Fruit fly (Drosophila melanogaster): ENCODE measurements around the gene CG43322.
A peak's percentile ranks its signal among the peaks of the same experiment; 100 is the strongest.

CG43322 gene

dm6 chr2L:6970813-6971212, 42.4 kb upstream of the CG43322 start:
- TF ChIP-seq Hr96 (GFP tag; optimal IDR thresholded peaks at IDR 0.05), result no peak
- no peak for TF ChIP-seq CG1620 (GFP tag; optimal IDR thresholded peaks at IDR 0.05)
- TF ChIP-seq bab1 (GFP tag; optimal IDR thresholded peaks at IDR 0.05), result no peak
- TF ChIP-seq pad (GFP tag; optimal IDR thresholded peaks at IDR 0.05), result no peak

dm6 chr2L:6971597-6972036, 41.6 kb upstream of the CG43322 start, which contains the start of gene snRNP-U1-70K:
Gene snRNP-U1-70K (minus strand): TSS chr2L:6971737.
- TF ChIP-seq toe (GFP tag; optimal IDR thresholded peaks at IDR 0.05) (no peak), CG12768 (GFP tag; optimal IDR thresholded peaks at IDR 0.05) (no peak), CG7101 (tag; optimal IDR thresholded peaks at IDR 0.05) (no peak), bab1 (GFP tag; optimal IDR thresholded peaks at IDR 0.05) (no peak), Clk (GFP tag; optimal IDR thresholded peaks at IDR 0.05) (no peak), ovo (GFP tag; optimal IDR thresholded peaks at IDR 0.05) (peak; percentile 25), CG1620 (GFP tag; optimal IDR thresholded peaks at IDR 0.05) (no peak), CG14711 (tag; optimal IDR thresholded peaks at IDR 0.05) (no peak), CG33017 (tag; optimal IDR thresholded peaks at IDR 0.05) (no peak), cic (GFP tag; optimal IDR thresholded peaks at IDR 0.05) (peak; percentile 0), CG7045 (GFP tag; optimal IDR thresholded peaks at IDR 0.05) (no peak), Crg-1 (GFP tag; optimal IDR thresholded peaks at IDR 0.05) (no peak), pad (GFP tag; optimal IDR thresholded peaks at IDR 0.05) (peak; percentile 98), tj (GFP tag; optimal IDR thresholded peaks at IDR 0.05) (peak; percentile 46), cnc (optimal IDR thresholded peaks at IDR 0.05) (no peak), Mnt (GFP tag; optimal IDR thresholded peaks at IDR 0.05) (peak; percentile 30), CG5204 (GFP tag; optimal IDR thresholded peaks at IDR 0.05) (no peak)

- TF ChIP-seq Crg-1 (GFP tag; optimal IDR thresholded peaks at IDR 0.05) (no peak), CG11617 (GFP tag; optimal IDR thresholded peaks at IDR 0.05) (no peak), ovo (GFP tag; optimal IDR thresholded peaks at IDR 0.05) (no peak), CG7101 (tag; optimal IDR thresholded peaks at IDR 0.05) (no peak), Hr96 (GFP tag; optimal IDR thresholded peaks at IDR 0.05) (no peak), CG14711 (tag; optimal IDR thresholded peaks at IDR 0.05) (no peak), bab1 (GFP tag; optimal IDR thresholded peaks at IDR 0.05) (no peak), cnc (optimal IDR thresholded peaks at IDR 0.05) (no peak), pad (GFP tag; optimal IDR thresholded peaks at IDR 0.05) (no peak), cic (GFP tag; optimal IDR thresholded peaks at IDR 0.05) (no peak), CG12768 (GFP tag; optimal IDR thresholded peaks at IDR 0.05) (no peak), Clk (GFP tag; optimal IDR thresholded peaks at IDR 0.05) (no peak)
Measured at dm6 chr2L:6991085-6991484, 22.1 kb upstream of the CG43322 start.

dm6 chr2L:6998736-6999135, 14.5 kb upstream of the CG43322 start:
- no peak for TF ChIP-seq ovo (GFP tag; optimal IDR thresholded peaks at IDR 0.05)
- no peak for TF ChIP-seq CG14711 (tag; optimal IDR thresholded peaks at IDR 0.05)
- no peak for TF ChIP-seq Crg-1 (GFP tag; optimal IDR thresholded peaks at IDR 0.05)
- TF ChIP-seq CG1620 (GFP tag; optimal IDR thresholded peaks at IDR 0.05), result no peak
- no peak for TF ChIP-seq Hr96 (GFP tag; optimal IDR thresholded peaks at IDR 0.05)

dm6 chr2L:7004304-7004703, 8.9 kb upstream of the CG43322 start:
- TF ChIP-seq ovo (GFP tag; optimal IDR thresholded peaks at IDR 0.05) (no peak), Mnt (GFP tag; optimal IDR thresholded peaks at IDR 0.05) (no peak), cnc (optimal IDR thresholded peaks at IDR 0.05) (no peak), CG7045 (GFP tag; optimal IDR thresholded peaks at IDR 0.05) (no peak), pad (GFP tag; optimal IDR thresholded peaks at IDR 0.05) (no peak), CG12768 (GFP tag; optimal IDR thresholded peaks at IDR 0.05) (no peak), Hr96 (GFP tag; optimal IDR thresholded peaks at IDR 0.05) (no peak)

dm6 chr2L:7005489-7005888, 7.7 kb upstream of the CG43322 start:
- no peak for TF ChIP-seq kay (GFP tag; ENCODE audit: borderline replicate concordance)
- no peak for TF ChIP-seq CG7101 (tag; optimal IDR thresholded peaks at IDR 0.05)
- no peak for TF ChIP-seq CG7045 (GFP tag; optimal IDR thresholded peaks at IDR 0.05)
- TF ChIP-seq pad (GFP tag; optimal IDR thresholded peaks at IDR 0.05), result no peak
- no peak for TF ChIP-seq ovo (GFP tag; optimal IDR thresholded peaks at IDR 0.05)
- no peak for TF ChIP-seq CG1620 (GFP tag; optimal IDR thresholded peaks at IDR 0.05)
- TF ChIP-seq CG11617 (GFP tag; optimal IDR thresholded peaks at IDR 0.05), result no peak
- no peak for TF ChIP-seq CG5204 (GFP tag; optimal IDR thresholded peaks at IDR 0.05)
- TF ChIP-seq CG12768 (GFP tag; optimal IDR thresholded peaks at IDR 0.05), result no peak
- no peak for TF ChIP-seq tj (GFP tag; optimal IDR thresholded peaks at IDR 0.05)
- no peak for TF ChIP-seq cic (GFP tag; optimal IDR thresholded peaks at IDR 0.05)
- TF ChIP-seq bab1 (GFP tag; optimal IDR thresholded peaks at IDR 0.05), result no peak
- no peak for TF ChIP-seq cnc (optimal IDR thresholded peaks at IDR 0.05)
- no peak for TF ChIP-seq Clk (GFP tag; optimal IDR thresholded peaks at IDR 0.05)
- TF ChIP-seq Crg-1 (GFP tag; optimal IDR thresholded peaks at IDR 0.05), result no peak
- no peak for TF ChIP-seq toe (GFP tag; optimal IDR thresholded peaks at IDR 0.05)
- no peak for TF ChIP-seq CG14711 (tag; optimal IDR thresholded peaks at IDR 0.05)
- TF ChIP-seq CG33017 (tag; optimal IDR thresholded peaks at IDR 0.05), result no peak
- TF ChIP-seq Hr96 (GFP tag; optimal IDR thresholded peaks at IDR 0.05), result no peak

dm6 chr2L:7007564-7007963, 5.6 kb upstream of the CG43322 start:
- TF ChIP-seq pad (GFP tag; optimal IDR thresholded peaks at IDR 0.05) (no peak), toe (GFP tag; optimal IDR thresholded peaks at IDR 0.05) (no peak), tj (GFP tag; optimal IDR thresholded peaks at IDR 0.05) (no peak), cic (GFP tag; optimal IDR thresholded peaks at IDR 0.05) (no peak), Mnt (GFP tag; optimal IDR thresholded peaks at IDR 0.05) (no peak), Hr96 (GFP tag; optimal IDR thresholded peaks at IDR 0.05) (no peak), cnc (optimal IDR thresholded peaks at IDR 0.05) (no peak)
